Worm (Caenorhabditis elegans) whole organism, L4 larva: ENCODE results near the gene gst-34.

ENCODE experiments used
- cey-2 ChIP-seq: sonication (generic microtip); optimal IDR thresholded peaks from 3 replicates; lab custom pipeline; 2017; ENCODE audit warnings: missing genetic modification characterization, mild to moderate bottlenecking, missing compliant biosample characterization, antibody characterized with exemption, borderline replicate concordance; ENCODE audit not compliant: insufficient read depth
- daf-16 ChIP-seq, 3 experiments: sonication (generic microtip); optimal IDR thresholded peaks; 2 replicates each; lab custom pipeline; 2016 to 2017; ENCODE audit warnings: missing genetic modification characterization in 3 of 3, missing genetic modification reagents in 3 of 3, mild to moderate bottlenecking in 2 of 3, missing compliant biosample characterization in 2 of 3, missing biosample characterization in 1 of 3, moderate library complexity in 1 of 3
- fos-1 ChIP-seq: fragments of 150-350 bp; optimal IDR thresholded peaks from 2 replicates; lab custom pipeline; 2014; ENCODE audit warnings: missing biosample characterization, missing genetic modification characterization
- jun-1 ChIP-seq: fragments of 150-350 bp; optimal IDR thresholded peaks from 2 replicates; lab custom pipeline; 2014; ENCODE audit warnings: missing biosample characterization, missing genetic modification reagents, missing genetic modification characterization
- lin-38 ChIP-seq: fragments of 200-800 bp; sonication (Bioruptor generic); IDR thresholded peaks from 2 replicates; pipeline ENCODE4 v1.3.6; 2022; ENCODE audit warnings: missing genetic modification reagents, missing genetic modification characterization, missing compliant biosample characterization
- tag-97 ChIP-seq: fragments of 200-800 bp; sonication (Bioruptor generic); IDR thresholded peaks from 2 replicates; pipeline ENCODE4 v1.3.6; 2022; ENCODE audit warnings: missing genetic modification characterization, missing compliant biosample characterization
- tra-1 ChIP-seq: fragments of 200-800 bp; sonication (Bioruptor generic); IDR thresholded peaks from 2 replicates; pipeline ENCODE4 v1.3.6; 2022; ENCODE audit warnings: missing genetic modification reagents, missing genetic modification characterization, missing compliant biosample characterization
- unc-62 ChIP-seq, 3 experiments: fragments of 150-350 bp in 1 of 3; sonication (generic microtip); optimal IDR thresholded peaks in 2 of 3; peaks in 1 of 3; 1 replicate in 1 of 3; 2 replicates in 2 of 3; lab custom pipeline; 2014 to 2017; ENCODE audit warnings: missing biosample characterization in 3 of 3, missing genetic modification characterization in 3 of 3, missing genetic modification reagents in 3 of 3, missing genotype in 1 of 3

ce11 chrII:15130512-15130911 is 52.5 kb downstream of the gst-34 start, which contains the start of gene Y53F4B.62:
- TF ChIP-seq jun-1 (tag; lab: Kevin White, UChicago) (no peak), lin-38 (no peak), daf-16 (GFP tag; optimal IDR thresholded peaks at IDR 0.05; lab: Kevin White, UChicago) (no peak), daf-16 (tag; optimal IDR thresholded peaks at IDR 0.05; lab: Kevin White, UChicago) (no peak), unc-62 (GFP tag; optimal IDR thresholded peaks at IDR 0.05 in 1 of 2; lab: Kevin White, UChicago) (no peak), unc-62 (tag; optimal IDR thresholded peaks at IDR 0.05; lab: Kevin White, UChicago) (no peak), tra-1 (GFP tag; lab: Robert Waterston, UW) (no peak), fos-1 (no peak), cey-2 (tag; lab: Kevin White, UChicago) (no peak), tag-97 (no peak)
